Fruit fly (Drosophila melanogaster): Measurements from ENCODE around the gene hoip.
A peak's percentile ranks its signal among the peaks of the same experiment; 100 is the strongest.

Gene hoip

DNA sequence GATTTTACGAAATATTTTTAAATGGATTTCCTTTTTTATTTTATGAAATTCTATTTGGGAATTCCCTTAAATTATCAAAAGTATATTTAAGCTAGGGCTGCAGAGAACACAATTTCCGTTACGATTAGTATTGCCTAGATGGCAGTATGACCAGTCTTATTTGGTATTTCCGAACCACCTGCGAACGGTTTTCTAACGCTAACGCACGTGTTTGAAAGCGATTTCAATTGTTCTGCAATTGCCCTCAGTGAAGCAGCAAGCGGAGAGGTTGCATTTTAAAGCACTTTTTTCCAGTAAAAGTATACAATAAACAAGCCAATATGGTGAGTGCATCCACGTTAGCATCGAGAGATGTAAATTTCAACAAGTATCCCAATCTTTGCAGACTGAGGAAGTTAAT, at the start of gene hoip:
TSS of gene hoip (plus strand) at position 177 of the 400 bp plus-strand sequence.
- no peak for TF ChIP-seq noc (tag; optimal IDR thresholded peaks at IDR 0.05)

DNA sequence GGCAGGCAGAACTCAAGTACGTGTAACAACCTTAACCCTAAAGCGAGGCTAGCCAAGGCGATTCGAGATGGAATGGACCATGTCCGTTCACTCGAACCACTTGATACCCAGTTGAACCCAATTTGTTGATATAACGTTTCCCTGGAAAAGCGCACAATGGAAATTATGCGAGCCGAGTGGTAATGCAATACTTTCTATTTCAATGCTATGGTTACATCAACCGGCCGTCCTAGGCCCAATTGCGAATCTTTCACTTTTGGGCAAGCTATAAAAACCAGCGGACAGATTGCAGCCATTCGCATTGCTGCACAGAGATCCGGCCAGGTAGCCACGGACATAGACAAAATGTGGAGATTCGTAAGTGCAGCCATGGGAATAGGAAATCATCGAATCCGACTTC, 43.3 kb upstream of the hoip start, which contains the start of gene CG33299:
TSS of gene CG33299 (plus strand) at position 301 of the 400 bp plus-strand sequence.
- TF ChIP-seq noc (tag; optimal IDR thresholded peaks at IDR 0.05): no peak

DNA sequence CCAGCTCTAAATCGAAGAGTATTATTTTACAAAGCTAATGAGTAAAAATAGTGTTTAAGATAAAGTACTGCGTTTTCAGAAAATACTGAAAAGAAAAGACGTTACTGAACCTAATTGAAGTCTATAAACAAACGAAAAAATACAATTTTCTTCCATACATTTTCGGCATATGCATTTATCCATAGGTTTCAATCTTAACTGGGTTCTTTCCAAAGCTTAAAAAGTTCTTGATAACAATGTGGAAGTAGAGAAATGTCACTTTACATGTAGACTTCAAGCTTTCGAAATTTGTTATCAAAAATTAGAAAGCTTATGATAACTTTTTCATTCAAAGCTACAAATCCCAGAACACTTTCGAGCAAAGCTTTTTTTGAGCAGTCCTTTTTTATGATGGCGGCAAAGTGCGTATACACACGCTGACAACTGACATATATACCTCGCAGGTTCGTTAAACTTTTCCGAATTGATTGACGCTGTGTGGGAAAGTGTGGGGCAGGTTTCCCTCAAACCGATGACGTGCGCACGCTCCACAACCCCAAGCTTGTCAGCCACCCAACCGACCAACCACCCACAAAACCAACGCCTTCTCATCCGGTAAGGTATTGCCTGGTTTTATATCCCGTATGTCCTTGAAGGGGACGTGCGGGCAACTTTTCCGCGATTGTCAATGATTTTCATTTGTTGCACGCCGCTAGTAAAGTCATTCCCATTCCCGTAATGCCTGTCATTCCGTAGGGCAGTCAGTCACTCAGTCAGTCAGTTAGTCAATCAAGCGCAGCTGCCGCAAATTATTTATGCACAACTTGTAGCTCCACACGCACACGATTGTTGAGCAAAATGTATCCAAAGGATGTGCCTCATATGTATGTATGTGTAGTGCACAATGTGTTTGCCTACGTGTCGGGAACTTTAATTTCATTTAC, 42.1 kb upstream of the hoip start:
- TF ChIP-seq noc (tag; optimal IDR thresholded peaks at IDR 0.05): no peak

DNA sequence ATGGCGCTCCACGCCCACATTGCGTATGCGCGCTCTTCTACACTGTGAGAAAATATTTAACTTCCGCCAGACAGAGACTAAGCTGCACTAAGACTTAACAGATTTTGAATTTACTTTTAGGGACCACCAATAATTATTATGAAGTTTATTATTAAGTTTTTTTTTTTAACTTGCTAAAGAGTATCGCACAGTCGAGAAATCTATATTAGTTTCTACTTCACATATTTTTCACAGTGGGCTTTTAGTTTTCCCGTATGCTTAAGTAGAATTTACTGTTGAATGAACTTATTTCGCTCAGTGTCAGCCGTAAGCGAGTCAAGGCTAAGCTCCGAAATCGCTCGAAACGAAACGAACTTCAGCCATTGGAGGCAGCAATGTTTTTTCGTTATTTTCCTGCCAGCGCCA, 39.1 kb upstream of the hoip start:
- TF ChIP-seq noc (tag; optimal IDR thresholded peaks at IDR 0.05): peak; percentile 49

DNA sequence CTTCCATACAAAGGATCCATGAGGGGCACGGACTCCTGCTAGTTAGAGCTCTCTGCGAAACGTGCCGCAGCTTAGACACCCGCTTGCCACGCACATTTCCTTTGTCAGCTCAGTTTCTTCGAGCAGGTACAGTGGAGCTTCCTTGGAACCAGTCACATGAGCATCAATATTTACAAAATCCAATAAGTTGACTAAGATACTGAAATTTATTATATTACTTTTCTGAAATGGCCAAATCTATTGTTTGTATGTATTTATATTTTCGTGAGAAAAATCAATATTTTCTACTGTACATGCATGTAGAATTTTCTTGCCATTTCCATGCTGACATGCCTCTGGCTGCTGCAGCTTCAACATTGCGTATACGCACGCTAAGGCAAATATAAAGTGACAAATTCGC, 36.6 kb upstream of the hoip start:
- TF ChIP-seq noc (tag; optimal IDR thresholded peaks at IDR 0.05): no peak

DNA sequence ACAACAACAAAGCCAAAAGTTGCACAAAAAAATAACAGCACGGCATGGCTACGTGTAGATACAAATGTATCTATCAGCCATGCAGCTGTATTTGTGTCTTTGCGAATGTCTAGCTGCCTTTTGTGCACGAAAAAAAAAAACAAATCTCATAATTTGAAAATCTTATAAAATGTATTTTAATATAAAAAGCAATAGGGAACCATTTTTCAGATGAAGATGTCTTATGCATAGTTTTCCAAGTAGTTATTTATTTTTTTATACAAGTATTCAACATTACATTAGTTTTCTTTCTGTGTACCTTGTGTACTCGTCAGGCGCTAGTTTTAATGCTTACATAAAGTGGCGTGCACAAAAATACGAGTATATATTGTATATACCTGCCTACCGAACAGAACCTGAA, 30.2 kb upstream of the hoip start:
- TF ChIP-seq noc (tag; optimal IDR thresholded peaks at IDR 0.05): no peak

DNA sequence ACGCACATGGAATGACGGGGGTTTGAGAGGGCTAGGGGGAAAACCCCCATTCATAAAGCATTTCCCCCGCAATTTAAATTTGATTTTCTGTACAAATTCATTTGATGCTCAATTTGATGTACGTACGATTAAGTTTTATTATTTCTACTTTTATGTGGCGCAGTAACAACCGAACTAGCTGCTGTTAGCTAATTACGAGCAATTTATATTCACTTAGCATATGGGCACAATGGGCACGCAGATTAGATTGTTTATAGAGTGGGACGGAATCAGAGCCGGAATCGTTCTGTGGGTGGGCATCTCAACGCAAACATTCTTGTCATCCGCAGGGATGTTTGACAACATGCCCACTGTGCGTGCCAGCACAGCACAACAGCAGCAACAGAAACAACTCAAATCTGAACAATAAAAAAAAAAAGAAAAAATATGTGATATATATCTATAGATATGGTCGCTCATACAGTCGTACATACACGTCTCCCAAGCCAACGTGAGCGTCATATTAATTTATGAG, 28.6 kb upstream of the hoip start:
- peak; percentile 40 for TF ChIP-seq noc (tag; optimal IDR thresholded peaks at IDR 0.05)

DNA sequence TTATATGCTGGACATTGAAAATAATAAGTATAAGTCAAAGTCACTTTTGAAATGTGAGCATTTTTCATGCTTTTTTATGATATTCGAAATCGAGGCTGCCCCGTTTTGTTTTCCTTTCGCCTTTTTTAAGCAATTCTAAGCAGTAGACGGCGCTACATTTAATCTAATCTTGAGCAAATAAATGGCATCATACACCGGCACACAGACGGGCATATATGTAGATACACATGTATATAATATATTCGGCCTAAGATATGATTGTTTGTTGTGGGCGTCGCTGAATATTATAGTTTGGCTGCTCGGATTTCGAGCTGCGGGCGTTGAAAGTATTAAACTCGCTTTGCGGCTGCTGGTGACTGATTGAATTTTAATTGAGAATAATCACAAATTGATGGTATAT, 27.3 kb upstream of the hoip start:
- TF ChIP-seq noc (tag; optimal IDR thresholded peaks at IDR 0.05): no peak

DNA sequence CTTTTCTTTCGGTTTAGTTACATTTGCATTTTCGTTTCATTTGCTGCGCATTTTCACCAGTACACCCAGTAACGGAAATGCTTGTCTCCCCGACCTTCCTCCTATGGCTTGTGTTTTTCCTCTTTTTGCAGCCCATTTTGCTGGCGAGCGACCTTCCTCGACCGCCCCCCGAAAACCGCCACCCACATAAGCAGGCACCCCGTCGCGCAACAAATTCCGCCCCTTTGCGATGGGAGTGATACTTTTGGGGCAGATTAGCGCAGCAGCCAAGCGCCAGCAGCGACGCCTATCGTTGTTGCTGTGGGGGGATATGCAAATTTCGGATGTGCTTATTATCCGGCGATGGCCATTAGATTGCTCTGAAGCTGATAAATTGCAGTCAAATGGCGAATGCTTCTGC, 26.4 kb upstream of the hoip start:
- no peak for TF ChIP-seq noc (tag; optimal IDR thresholded peaks at IDR 0.05)

DNA sequence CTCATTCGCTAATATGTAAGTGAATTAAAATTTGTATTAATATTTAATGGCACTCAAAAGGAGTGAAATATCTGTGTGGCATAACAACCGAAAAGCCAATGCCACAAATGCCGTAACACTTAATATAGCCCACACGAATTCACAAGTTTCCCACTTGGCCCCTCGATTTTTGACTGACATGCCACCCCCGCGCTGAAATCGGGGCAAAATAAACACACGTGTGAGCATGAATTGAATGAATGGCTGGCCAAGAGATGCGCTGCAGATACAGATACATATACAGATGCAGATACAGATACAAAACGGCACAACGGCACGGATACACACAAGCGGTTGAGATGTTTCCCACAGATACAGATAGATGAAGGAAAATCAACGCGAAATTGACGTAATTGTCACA, 22.5 kb upstream of the hoip start:
- no peak for TF ChIP-seq noc (tag; optimal IDR thresholded peaks at IDR 0.05)

DNA sequence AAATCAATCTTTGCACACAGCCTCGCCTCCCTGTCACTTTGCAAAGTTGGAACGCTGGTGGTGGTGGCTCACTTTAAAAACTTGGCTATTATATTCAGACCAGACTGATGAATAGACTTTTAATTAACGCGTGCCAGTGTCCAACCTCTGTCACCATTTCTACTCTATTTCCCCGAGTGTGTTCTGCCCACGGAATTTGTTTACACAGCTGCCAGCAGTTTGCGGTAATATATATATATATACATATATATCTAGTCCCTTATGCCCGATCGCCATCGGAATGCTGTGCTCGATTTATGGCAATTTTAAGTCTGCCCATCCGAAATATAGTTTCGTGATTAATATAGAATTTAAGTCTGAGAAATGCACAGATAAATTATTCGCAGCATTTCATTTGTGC, 19.8 kb upstream of the hoip start:
- no peak for TF ChIP-seq noc (tag; optimal IDR thresholded peaks at IDR 0.05)

DNA sequence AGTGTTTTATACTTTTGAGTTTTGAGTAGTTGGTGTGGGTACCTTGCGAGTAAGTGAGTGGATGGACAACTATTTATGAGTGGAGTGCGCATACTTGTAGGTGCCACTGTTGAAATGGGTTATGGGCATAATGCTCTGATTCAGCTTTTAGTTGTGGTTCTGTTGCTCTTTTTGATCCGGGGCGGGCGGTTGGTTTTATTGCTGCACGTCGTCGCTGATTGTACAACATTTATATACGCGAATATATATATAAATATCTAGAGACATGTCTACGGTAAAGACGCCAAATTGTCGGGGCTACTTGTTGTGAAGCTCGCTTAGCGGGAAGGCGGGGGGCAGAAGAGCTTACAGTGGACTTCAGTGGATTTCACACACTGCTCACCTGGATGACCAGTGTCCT, 15.5 kb upstream of the hoip start:
- TF ChIP-seq noc (tag; optimal IDR thresholded peaks at IDR 0.05): no peak

DNA sequence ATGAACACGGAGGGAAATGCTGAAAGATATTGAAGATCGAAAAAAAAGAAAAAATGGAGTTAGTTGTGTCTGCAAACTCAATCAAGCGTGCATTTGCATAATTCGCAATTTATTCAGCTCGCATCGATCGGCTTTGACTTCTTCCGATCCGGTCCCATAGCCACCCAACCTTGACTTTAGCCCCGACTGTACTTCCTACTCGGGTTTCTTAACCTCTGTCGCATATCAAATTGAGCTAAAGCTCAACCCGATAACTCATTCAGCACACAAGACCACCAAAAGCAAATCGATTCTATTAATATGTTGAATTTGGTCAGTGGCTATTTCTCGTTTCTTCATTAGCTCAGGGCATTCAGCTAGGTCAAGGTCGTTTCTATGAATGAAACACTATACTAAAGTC, 14.4 kb upstream of the hoip start:
- no peak for TF ChIP-seq noc (tag; optimal IDR thresholded peaks at IDR 0.05)

DNA sequence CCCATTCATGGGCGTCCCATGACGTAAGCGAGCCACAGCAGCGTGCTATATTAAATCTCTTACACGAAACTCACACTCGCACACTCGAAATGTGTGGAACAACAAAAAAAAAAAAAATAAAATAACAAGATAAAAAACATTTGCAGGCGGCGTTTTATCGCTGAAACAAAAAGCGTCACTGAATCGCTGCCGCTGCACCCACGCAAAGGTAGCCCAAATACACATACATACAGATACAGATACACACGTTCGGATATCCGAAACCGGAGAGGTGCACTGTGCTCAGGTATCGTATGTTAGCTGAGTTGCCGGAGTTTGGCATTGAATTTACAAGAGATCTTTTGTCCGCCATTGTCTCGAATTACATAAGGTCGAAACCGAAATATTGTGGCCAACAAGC, 13.6 kb upstream of the hoip start:
- TF ChIP-seq noc (tag; optimal IDR thresholded peaks at IDR 0.05): no peak

DNA sequence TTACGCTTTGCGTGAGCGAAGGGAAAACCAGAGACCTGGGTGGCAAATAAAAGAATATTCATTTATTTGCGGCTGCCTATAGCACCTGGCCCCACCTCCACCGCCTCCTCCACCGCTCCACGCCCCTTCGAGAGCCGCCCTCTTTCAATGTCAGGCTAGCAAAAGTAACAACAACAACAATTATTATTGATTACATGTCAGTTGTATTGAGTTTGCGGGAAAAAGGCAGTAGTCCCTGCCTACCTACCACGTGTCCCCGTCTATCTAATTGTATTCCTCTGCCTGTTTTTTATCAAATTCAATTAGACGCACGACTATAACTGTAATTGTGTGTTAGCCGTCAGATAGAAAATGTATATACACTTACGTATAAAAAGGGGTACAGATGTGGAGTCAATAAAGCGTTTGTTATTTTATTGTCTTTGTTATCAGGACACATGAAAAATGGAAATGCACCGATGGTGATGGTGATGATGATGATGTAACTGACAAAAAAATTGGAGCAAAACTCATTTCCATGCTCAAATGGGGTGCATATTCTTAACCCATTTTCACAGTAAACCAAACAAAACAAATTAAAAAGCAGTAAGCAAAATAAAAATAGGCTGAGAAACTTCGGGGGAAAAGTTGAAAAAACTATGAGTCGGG, 8.9 kb upstream of the hoip start:
- no peak for TF ChIP-seq noc (tag; optimal IDR thresholded peaks at IDR 0.05)

DNA sequence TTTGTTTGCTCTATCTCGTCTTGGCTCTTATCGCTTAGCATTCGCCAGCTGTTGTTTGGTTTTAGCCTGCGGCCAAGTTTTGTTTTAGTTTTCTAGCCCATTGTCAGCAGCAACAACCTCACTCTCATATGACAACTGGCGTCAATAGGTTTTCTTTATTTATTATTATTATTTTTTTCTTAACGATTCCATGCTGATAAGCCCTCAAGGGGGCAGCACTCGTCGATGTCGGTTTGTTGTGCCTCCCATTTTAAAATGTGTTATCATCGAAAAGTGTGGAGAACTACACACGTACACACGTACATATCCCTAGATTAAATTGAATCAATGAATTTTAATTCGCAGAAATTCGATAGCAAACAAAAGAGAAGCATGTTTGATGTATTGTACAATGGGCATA, 8.4 kb upstream of the hoip start:
- peak; percentile 5 for TF ChIP-seq noc (tag; optimal IDR thresholded peaks at IDR 0.05)
